Worm (Caenorhabditis elegans) whole organism, L4 larva: Measurements from ENCODE around the gene Y43F8B.17.
A peak's percentile ranks its signal among the peaks of the same experiment; 100 is the strongest.

Experiments used
- D1046.2 ChIP-seq: fragments of 200-800 bp; sonication (Bioruptor generic); IDR thresholded peaks from 2 replicates; pipeline ENCODE4 v1.3.6; 2022; ENCODE audit warnings: missing genetic modification characterization, missing compliant biosample characterization
- F26F4.8 ChIP-seq: fragments of 200-800 bp; sonication (Bioruptor generic); conservative IDR thresholded peaks from 2 replicates; pipeline ENCODE4 v1.3.6; 2022; ENCODE audit warnings: missing genetic modification characterization, missing compliant biosample characterization
- F37D6.2 ChIP-seq: sonication (generic microtip); optimal IDR thresholded peaks from 2 replicates; lab custom pipeline; 2016; ENCODE audit warnings: mild to moderate bottlenecking, missing genetic modification characterization, missing compliant biosample characterization
- F44E2.7 ChIP-seq: fragments of 200-800 bp; sonication (Bioruptor generic); IDR thresholded peaks from 2 replicates; pipeline ENCODE4 v2.1.2; 2022; ENCODE audit warnings: missing genetic modification characterization, missing compliant biosample characterization
- R02D3.7 ChIP-seq: fragments of 150-350 bp; sonication (generic microtip); optimal IDR thresholded peaks from 3 replicates; lab custom pipeline; 2014; ENCODE audit warnings: missing biosample characterization, missing genetic modification characterization
- T26A8.4 ChIP-seq: fragments of 200-800 bp; sonication (Bioruptor generic); IDR thresholded peaks from 2 replicates; pipeline ENCODE4 v1.3.6; 2022; ENCODE audit warnings: missing genetic modification characterization, missing compliant biosample characterization
- Y105C5A.15 ChIP-seq: fragments of 200-800 bp; sonication (Bioruptor generic); IDR thresholded peaks from 2 replicates; pipeline ENCODE4 v1.3.6; 2022; ENCODE audit warnings: missing genetic modification characterization, missing compliant biosample characterization
- ZK546.5 ChIP-seq, 2 experiments: sonication (generic microtip); optimal IDR thresholded peaks; 2 replicates each; lab custom pipeline; 2017; ENCODE audit warnings: missing biosample characterization in 2 of 2, missing genetic modification characterization in 2 of 2
- attf-4 ChIP-seq: sonication (generic microtip); optimal IDR thresholded peaks from 3 replicates; lab custom pipeline; 2017; ENCODE audit warnings: missing biosample characterization, missing genetic modification characterization
- ceh-20 ChIP-seq: fragments of 200-800 bp; sonication (Bioruptor generic); IDR thresholded peaks from 2 replicates; pipeline ENCODE4 v1.3.6; 2022; ENCODE audit warnings: missing genetic modification reagents, missing genetic modification characterization, missing compliant biosample characterization
- ceh-28 ChIP-seq: fragments of 150-350 bp; optimal IDR thresholded peaks from 2 replicates; lab custom pipeline; 2014; ENCODE audit warnings: missing biosample characterization, missing genetic modification reagents, missing genetic modification characterization
- ceh-32 ChIP-seq: sonication (generic microtip); optimal IDR thresholded peaks from 2 replicates; lab custom pipeline; 2016; ENCODE audit warnings: mild to moderate bottlenecking, missing genetic modification characterization, missing compliant biosample characterization; ENCODE audit not compliant: poor library complexity
- ceh-82 ChIP-seq: sonication (generic microtip); optimal IDR thresholded peaks from 2 replicates; lab custom pipeline; 2017; ENCODE audit warnings: missing biosample characterization, missing genetic modification characterization
- daf-12 ChIP-seq: fragments of 150-350 bp; optimal IDR thresholded peaks from 2 replicates; lab custom pipeline; 2014; ENCODE audit warnings: missing biosample characterization, missing genetic modification reagents, missing genetic modification characterization
- dmd-8 ChIP-seq: fragments of 200-800 bp; sonication (Bioruptor generic); IDR thresholded peaks from 2 replicates; pipeline ENCODE4 v1.3.6; 2022; ENCODE audit warnings: missing genetic modification characterization, missing compliant biosample characterization
- dmd-9 ChIP-seq: fragments of 200-800 bp; sonication (Bioruptor generic); IDR thresholded peaks from 2 replicates; pipeline ENCODE4 v1.3.6; 2022; ENCODE audit warnings: missing genetic modification reagents, missing genetic modification characterization, missing compliant biosample characterization
- duxl-1 ChIP-seq: sonication (generic microtip); optimal IDR thresholded peaks from 2 replicates; lab custom pipeline; 2016; ENCODE audit warnings: mild to moderate bottlenecking, missing genetic modification characterization, moderate library complexity, missing compliant biosample characterization; ENCODE audit not compliant: poor library complexity
- dve-1 ChIP-seq: sonication (generic microtip); optimal IDR thresholded peaks from 2 replicates; lab custom pipeline; 2017; ENCODE audit warnings: antibody characterized with exemption, mild to moderate bottlenecking, missing genetic modification characterization, missing compliant biosample characterization; ENCODE audit not compliant: insufficient read depth
- egl-43 ChIP-seq: fragments of 200-800 bp; sonication (Bioruptor generic); IDR thresholded peaks from 2 replicates; pipeline ENCODE4 v1.3.6; 2022; ENCODE audit warnings: missing genetic modification reagents, missing genetic modification characterization, missing compliant biosample characterization
- fkh-10 ChIP-seq: fragments of 150-350 bp; optimal IDR thresholded peaks from 2 replicates; lab custom pipeline; 2014; ENCODE audit warnings: missing biosample characterization, missing genetic modification reagents, missing genetic modification characterization
- fos-1 ChIP-seq: fragments of 150-350 bp; optimal IDR thresholded peaks from 2 replicates; lab custom pipeline; 2014; ENCODE audit warnings: missing biosample characterization, missing genetic modification characterization
- gei-8 ChIP-seq: fragments of 200-800 bp; sonication (Bioruptor generic); optimal IDR thresholded peaks from 2 replicates; lab custom pipeline; 2018; ENCODE audit warnings: mild to moderate bottlenecking, missing genetic modification characterization, missing compliant biosample characterization
- hlh-11 ChIP-seq: fragments of 200-800 bp; sonication (Bioruptor generic); optimal IDR thresholded peaks from 2 replicates; lab custom pipeline; 2018; ENCODE audit warnings: mild to moderate bottlenecking, missing genetic modification characterization, missing compliant biosample characterization
- hlh-30 ChIP-seq: sonication (generic microtip); optimal IDR thresholded peaks from 2 replicates; lab custom pipeline; 2017; ENCODE audit warnings: antibody characterized with exemption, mild to moderate bottlenecking, missing genetic modification characterization, missing compliant biosample characterization; ENCODE audit not compliant: insufficient read depth
- hmg-1.1 ChIP-seq: fragments of 200-800 bp; sonication (Bioruptor generic); IDR thresholded peaks from 2 replicates; pipeline ENCODE4 v1.3.6; 2022; ENCODE audit warnings: missing genetic modification reagents, missing genetic modification characterization, missing compliant biosample characterization
- lin-1 ChIP-seq: fragments of 200-800 bp; sonication (Bioruptor generic); IDR thresholded peaks from 2 replicates; pipeline ENCODE4 v1.3.6; 2022; ENCODE audit warnings: missing genetic modification reagents, missing genetic modification characterization, missing compliant biosample characterization
- lin-13 ChIP-seq: fragments of 150-350 bp; optimal IDR thresholded peaks from 2 replicates; lab custom pipeline; 2014; ENCODE audit warnings: missing biosample characterization, missing genetic modification reagents, missing genetic modification characterization
- lin-29 ChIP-seq: fragments of 200-800 bp; sonication (Bioruptor generic); IDR thresholded peaks from 2 replicates; pipeline ENCODE4 v1.3.6; 2022; ENCODE audit warnings: missing genetic modification reagents, missing genetic modification characterization, missing compliant biosample characterization
- lir-3 ChIP-seq: sonication (generic microtip); optimal IDR thresholded peaks from 2 replicates; lab custom pipeline; 2016; ENCODE audit warnings: mild to moderate bottlenecking, missing genetic modification characterization, missing compliant biosample characterization
- lsy-2 ChIP-seq, 2 experiments: fragments of 150-350 bp in 1 of 2; sonication (generic microtip) in 1 of 2; optimal IDR thresholded peaks; 2 replicates each; lab custom pipeline; 2014 to 2017; ENCODE audit warnings: missing biosample characterization in 2 of 2, missing genetic modification characterization in 2 of 2
- madf-5 ChIP-seq, 2 experiments: fragments of 200-800 bp; sonication (Bioruptor generic); IDR thresholded peaks; 2 replicates each; pipeline ENCODE4 v1.3.6; 2022; ENCODE audit warnings: missing compliant biosample characterization in 2 of 2, missing genetic modification characterization in 2 of 2
- mdt-29 ChIP-seq: fragments of 200-800 bp; sonication (Bioruptor generic); IDR thresholded peaks from 2 replicates; pipeline ENCODE4 v1.3.6; 2022; ENCODE audit warnings: missing genetic modification reagents, missing genetic modification characterization, missing compliant biosample characterization
- mep-1 ChIP-seq: fragments of 150-350 bp; sonication (generic microtip); optimal IDR thresholded peaks from 3 replicates; lab custom pipeline; 2014; ENCODE audit warnings: missing biosample characterization, missing genetic modification characterization
- mxl-3 ChIP-seq: fragments of 200-800 bp; sonication (Bioruptor generic); optimal IDR thresholded peaks from 2 replicates; lab custom pipeline; 2018; ENCODE audit warnings: mild to moderate bottlenecking, missing genetic modification characterization, missing compliant biosample characterization
- nhr-10 ChIP-seq: fragments of 150-350 bp; optimal IDR thresholded peaks from 2 replicates; lab custom pipeline; 2014; ENCODE audit warnings: missing biosample characterization, missing genetic modification characterization
- nhr-102 ChIP-seq: sonication (generic microtip); optimal IDR thresholded peaks from 2 replicates; lab custom pipeline; 2016; ENCODE audit warnings: mild to moderate bottlenecking, missing genetic modification characterization, moderate library complexity, missing compliant biosample characterization
- nhr-11 ChIP-seq: fragments of 150-350 bp; optimal IDR thresholded peaks from 2 replicates; lab custom pipeline; 2014; ENCODE audit warnings: missing biosample characterization, missing genetic modification characterization
- nhr-111 ChIP-seq: fragments of 200-800 bp; sonication (Bioruptor generic); optimal IDR thresholded peaks from 2 replicates; lab custom pipeline; 2018; ENCODE audit warnings: mild to moderate bottlenecking, missing genetic modification characterization, missing compliant biosample characterization
- nhr-25 ChIP-seq: sonication (generic microtip); optimal IDR thresholded peaks from 2 replicates; lab custom pipeline; 2017; ENCODE audit warnings: missing genetic modification characterization, mild to moderate bottlenecking, missing compliant biosample characterization, antibody characterized with exemption, moderate library complexity, borderline replicate concordance; ENCODE audit not compliant: insufficient read depth
- nhr-28 ChIP-seq: fragments of 150-350 bp; optimal IDR thresholded peaks from 2 replicates; lab custom pipeline; 2014; ENCODE audit warnings: missing biosample characterization, missing genetic modification characterization
- nhr-41 ChIP-seq: fragments of 200-800 bp; sonication (Bioruptor generic); IDR thresholded peaks from 2 replicates; pipeline ENCODE4 v1.3.6; 2022; ENCODE audit warnings: missing genetic modification reagents, missing genetic modification characterization, missing compliant biosample characterization
- nhr-6 ChIP-seq: fragments of 150-350 bp; optimal IDR thresholded peaks from 2 replicates; lab custom pipeline; 2014; ENCODE audit warnings: missing biosample characterization, missing genetic modification characterization
- nhr-76 ChIP-seq: fragments of 150-350 bp; optimal IDR thresholded peaks from 2 replicates; lab custom pipeline; 2014; ENCODE audit warnings: missing biosample characterization, missing genetic modification characterization
- php-3 ChIP-seq: fragments of 200-800 bp; sonication (Bioruptor generic); IDR thresholded peaks from 2 replicates; pipeline ENCODE4 v1.3.6; 2022; ENCODE audit warnings: missing genetic modification reagents, missing genetic modification characterization, missing compliant biosample characterization
- pqm-1 ChIP-seq: sonication (generic microtip); optimal IDR thresholded peaks from 2 replicates; lab custom pipeline; 2017; ENCODE audit warnings: missing biosample characterization, missing genetic modification characterization
- sdz-12 ChIP-seq: fragments of 200-800 bp; sonication (Bioruptor generic); optimal IDR thresholded peaks from 2 replicates; lab custom pipeline; 2018; ENCODE audit warnings: mild to moderate bottlenecking, missing genetic modification characterization, missing compliant biosample characterization
- snpc-1.2 ChIP-seq: fragments of 200-800 bp; sonication (Bioruptor generic); IDR thresholded peaks from 2 replicates; pipeline ENCODE4 v1.3.6; 2022; ENCODE audit warnings: missing genetic modification reagents, missing genetic modification characterization, missing compliant biosample characterization
- snpc-4 ChIP-seq: fragments of 150-350 bp; optimal IDR thresholded peaks from 2 replicates; lab custom pipeline; 2014; ENCODE audit warnings: missing biosample characterization, missing genetic modification characterization
- tag-97 ChIP-seq: fragments of 200-800 bp; sonication (Bioruptor generic); IDR thresholded peaks from 2 replicates; pipeline ENCODE4 v1.3.6; 2022; ENCODE audit warnings: missing genetic modification characterization, missing compliant biosample characterization
- zfp-3 ChIP-seq: fragments of 200-800 bp; sonication (Bioruptor generic); conservative IDR thresholded peaks from 2 replicates; pipeline ENCODE4 v1.3.6; 2022; ENCODE audit warnings: missing genetic modification reagents, missing genetic modification characterization, missing compliant biosample characterization
- zip-11 ChIP-seq: fragments of 200-800 bp; sonication (Bioruptor generic); IDR thresholded peaks from 2 replicates; pipeline ENCODE4 v1.3.6; 2022; ENCODE audit warnings: missing genetic modification characterization, missing compliant biosample characterization
- ztf-7 ChIP-seq: fragments of 150-350 bp; optimal IDR thresholded peaks from 2 replicates; lab custom pipeline; 2014; ENCODE audit warnings: missing biosample characterization, missing genetic modification characterization

The Y43F8B.17 gene

ce11 chrV:19524569-19524968, 40.0 kb downstream of the Y43F8B.17 start (continued):
- no peak for TF ChIP-seq lin-29 (GFP tag; lab: Robert Waterston, UW)
- TF ChIP-seq hlh-30 (tag; lab: Kevin White, UChicago) = peak; percentile 90
- TF ChIP-seq ztf-7 (tag; lab: Kevin White, UChicago) = no peak
- no peak for TF ChIP-seq madf-5 (GFP tag; IDR thresholded peaks at IDR 0.05; lab: Robert Waterston, UW)
- no peak for TF ChIP-seq ceh-28
- TF ChIP-seq nhr-102 = no peak
- 0 out of 2 replicates have a peak, but pooled peaks have one; percentile 37 for TF ChIP-seq hmg-1.1 (GFP tag; lab: Robert Waterston, UW)
- no peak for TF ChIP-seq pqm-1 (tag; lab: Kevin White, UChicago)
- peak; percentile 71 for TF ChIP-seq nhr-28 (tag; lab: Kevin White, UChicago)
- no peak for TF ChIP-seq nhr-25 (tag; lab: Kevin White, UChicago)
- TF ChIP-seq lin-1 (GFP tag; lab: Robert Waterston, UW) = no peak
- no peak for TF ChIP-seq snpc-4
- peak; percentile 40 for TF ChIP-seq dve-1 (tag; lab: Kevin White, UChicago)
- no peak for TF ChIP-seq ceh-82
- TF ChIP-seq lir-3 (tag; lab: Kevin White, UChicago) = no peak
- TF ChIP-seq R02D3.7 (tag; lab: Kevin White, UChicago) = no peak
- TF ChIP-seq zfp-3 = no peak
- no peak for TF ChIP-seq nhr-111 (GFP tag; lab: Kevin White, UChicago)
- no peak for TF ChIP-seq nhr-10 (tag; lab: Kevin White, UChicago)
- TF ChIP-seq ZK546.5 (tag; optimal IDR thresholded peaks at IDR 0.05; lab: Kevin White, UChicago) = no peak
- no peak for TF ChIP-seq tag-97 (GFP tag; lab: Robert Waterston, UW)
- TF ChIP-seq gei-8 (GFP tag; lab: Kevin White, UChicago) = no peak
- no peak for TF ChIP-seq ceh-32 (tag; lab: Kevin White, UChicago)
- peak; percentile 31 for TF ChIP-seq mep-1 (tag; lab: Kevin White, UChicago)
- TF ChIP-seq egl-43 (GFP tag; lab: Robert Waterston, UW) = no peak
- no peak for TF ChIP-seq mdt-29 (GFP tag; lab: Robert Waterston, UW)
- TF ChIP-seq nhr-76 = no peak
- peak; percentile 82 for TF ChIP-seq mxl-3 (GFP tag; lab: Kevin White, UChicago)
- no peak for TF ChIP-seq T26A8.4 (GFP tag; lab: Robert Waterston, UW)
- no peak for TF ChIP-seq fkh-10 (GFP tag; lab: Kevin White, UChicago)
- TF ChIP-seq daf-12 (tag; lab: Kevin White, UChicago) = no peak
- no peak for TF ChIP-seq Y105C5A.15 (GFP tag; lab: Robert Waterston, UW)
- 0 out of 2 replicates have a peak, but pooled peaks have one; percentile 35 for TF ChIP-seq php-3 (GFP tag; lab: Robert Waterston, UW)
- TF ChIP-seq F44E2.7 (GFP tag; lab: Robert Waterston, UW) = no peak
- TF ChIP-seq nhr-41 (GFP tag; lab: Robert Waterston, UW) = no peak
- TF ChIP-seq lsy-2 (tag; optimal IDR thresholded peaks at IDR 0.05; lab: Kevin White, UChicago) = peak in 1 of 2 experiments; percentile 23
- peak; percentile 80 for TF ChIP-seq hlh-11 (tag; lab: Kevin White, UChicago)
- no peak for TF ChIP-seq F37D6.2 (tag; lab: Kevin White, UChicago)
- TF ChIP-seq duxl-1 (tag; lab: Kevin White, UChicago) = no peak
- TF ChIP-seq nhr-6 (tag; lab: Kevin White, UChicago) = no peak
- TF ChIP-seq F26F4.8 (GFP tag; lab: Robert Waterston, UW) = no peak
- TF ChIP-seq zip-11 = no peak
- TF ChIP-seq snpc-1.2 (GFP tag; lab: Robert Waterston, UW) = no peak
- no peak for TF ChIP-seq fos-1 (tag; lab: Kevin White, UChicago)
- TF ChIP-seq nhr-11 (tag; lab: Kevin White, UChicago) = no peak
- TF ChIP-seq dmd-9 (GFP tag; lab: Robert Waterston, UW) = no peak
- TF ChIP-seq sdz-12 = no peak
- no peak for TF ChIP-seq attf-4 (tag; lab: Kevin White, UChicago)
- TF ChIP-seq dmd-8 (GFP tag; lab: Robert Waterston, UW) = no peak
- TF ChIP-seq lin-13 (GFP tag; lab: Kevin White, UChicago) = no peak
- no peak for TF ChIP-seq D1046.2 (GFP tag; lab: Robert Waterston, UW)
- no peak; the same call in 1 of the 2 replicates for TF ChIP-seq ceh-20 (GFP tag; lab: Robert Waterston, UW)
